Fruit fly (Drosophila melanogaster): ENCODE data around the gene p24-2.
"Not testable (repeated sequence)": the region's sequence is repeated elsewhere in the genome, so short reads cannot be mapped to it uniquely, and the experiment has no call there.

Gene p24-2

dm6 chr3R:9692675-9693129 lies at the start of gene p24-2, which contains the start of the genes Unc-115b and CG32939:
Gene p24-2, minus strand, starts transcription at chr3R:9692794.
Gene Unc-115b, minus strand, starts transcription at chr3R:9692775.
Gene CG32939, plus strand, starts transcription at chr3R:9693079.
- TF ChIP-seq CG8478, CTCF (optimal IDR thresholded peaks at IDR 0.05): not testable (repeated sequence)

- TF ChIP-seq CG8478 (optimal IDR thresholded peaks at IDR 0.05) (no peak), CTCF (optimal IDR thresholded peaks at IDR 0.05) (no peak)
Observed at dm6 chr3R:9740713-9741112, 48.1 kb upstream of the p24-2 start, which contains the start of gene Pnn. Gene Pnn, plus strand, starts transcription at chr3R:9740899.

- no peak for TF ChIP-seq CG8478 (optimal IDR thresholded peaks at IDR 0.05)
- no peak for TF ChIP-seq CTCF (optimal IDR thresholded peaks at IDR 0.05)
Observed at dm6 chr3R:9739793-9740192, 47.2 kb upstream of the p24-2 start, which contains the start of gene side-VII. Gene side-VII, minus strand, starts transcription at chr3R:9739979.

dm6 chr3R:9735151-9735550 lies 42.6 kb upstream of the p24-2 start:
- TF ChIP-seq CG8478 (optimal IDR thresholded peaks at IDR 0.05) (no peak), CTCF (optimal IDR thresholded peaks at IDR 0.05) (no peak)

- TF ChIP-seq CTCF (optimal IDR thresholded peaks at IDR 0.05) = no peak
- TF ChIP-seq CG8478 (optimal IDR thresholded peaks at IDR 0.05) = no peak
Observed at dm6 chr3R:9733150-9733549, 40.6 kb upstream of the p24-2 start, which contains the start of gene alphaTub85E. Gene alphaTub85E, minus strand, starts transcription at chr3R:9733250.

dm6 chr3R:9730784-9731183 lies 38.2 kb upstream of the p24-2 start, which contains the start of gene FoxP:
Gene FoxP, minus strand, starts transcription at chr3R:9730872.
- TF ChIP-seq CTCF (optimal IDR thresholded peaks at IDR 0.05) (no peak), CG8478 (optimal IDR thresholded peaks at IDR 0.05) (no peak)

dm6 chr3R:9725121-9725956 lies 32.7 kb upstream of the p24-2 start, which contains the start of gene hyd:
Gene hyd, minus strand, starts transcription at chr3R:9725615.
- no peak for TF ChIP-seq CTCF (optimal IDR thresholded peaks at IDR 0.05)
- no peak for TF ChIP-seq CG8478 (optimal IDR thresholded peaks at IDR 0.05)

- no peak for TF ChIP-seq CG8478 (optimal IDR thresholded peaks at IDR 0.05)
- TF ChIP-seq CTCF (optimal IDR thresholded peaks at IDR 0.05) = peak; percentile 44 to 65
Observed at dm6 chr3R:9710886-9711285, 18.3 kb upstream of the p24-2 start, which contains the start of the genes trbd and dmt. Gene trbd, minus strand, starts transcription at chr3R:9711037. Gene dmt, plus strand, starts transcription at chr3R:9711142.

dm6 chr3R:9710228-9710627 lies 17.6 kb upstream of the p24-2 start:
- TF ChIP-seq CTCF (optimal IDR thresholded peaks at IDR 0.05) = no peak
- no peak for TF ChIP-seq CG8478 (optimal IDR thresholded peaks at IDR 0.05)

dm6 chr3R:9705008-9705628 lies 12.5 kb upstream of the p24-2 start, which contains the start of gene Unc-115a:
Gene Unc-115a, minus strand, starts transcription at chr3R:9705417.
- no peak for TF ChIP-seq CG8478 (optimal IDR thresholded peaks at IDR 0.05)
- peak; percentile 69 to 72 for TF ChIP-seq CTCF (optimal IDR thresholded peaks at IDR 0.05)

- no peak for TF ChIP-seq CTCF (optimal IDR thresholded peaks at IDR 0.05)
- TF ChIP-seq CG8478 (optimal IDR thresholded peaks at IDR 0.05) = no peak
Observed at dm6 chr3R:9704183-9705007, 11.8 kb upstream of the p24-2 start.

dm6 chr3R:9703273-9703672 lies 10.7 kb upstream of the p24-2 start:
- no peak for TF ChIP-seq CG8478 (optimal IDR thresholded peaks at IDR 0.05)
- TF ChIP-seq CTCF (optimal IDR thresholded peaks at IDR 0.05) = no peak

- TF ChIP-seq CTCF (optimal IDR thresholded peaks at IDR 0.05) = no peak
- no peak for TF ChIP-seq CG8478 (optimal IDR thresholded peaks at IDR 0.05)
Observed at dm6 chr3R:9702567-9702966, 10.0 kb upstream of the p24-2 start.

- TF ChIP-seq CTCF (optimal IDR thresholded peaks at IDR 0.05) = no peak
- TF ChIP-seq CG8478 (optimal IDR thresholded peaks at IDR 0.05) = no peak
Observed at dm6 chr3R:9701897-9702296, 9.3 kb upstream of the p24-2 start.

All from S2 (cell line).